Fruit fly (Drosophila melanogaster) whole organism, embryonic: Measurements from ENCODE around the gene Elp6.

ENCODE experiments used
- Ada2b ChIP-seq: fragments of 200-800 bp; sonication (Bioruptor generic); IDR thresholded peaks from 2 replicates; pipeline ENCODE4 v1.3.6; 2022; ENCODE audit warnings: missing biosample characterization, missing genetic modification characterization
- CG10543 ChIP-seq: fragments of 200-800 bp; sonication (Bioruptor generic); optimal IDR thresholded peaks from 3 replicates; lab custom pipeline; 2017; ENCODE audit warnings: missing biosample characterization, mild to moderate bottlenecking, missing genetic modification characterization, moderate library complexity
- CG2875 ChIP-seq: fragments of 200-800 bp; sonication (Bioruptor generic); optimal IDR thresholded peaks from 2 replicates; lab custom pipeline; 2017; ENCODE audit warnings: missing biosample characterization, mild to moderate bottlenecking, missing genetic modification characterization, missing genetic modification reagents
- cad ChIP-seq: fragments of >200 bp; optimal IDR thresholded peaks from 2 replicates; lab custom pipeline; 2017; ENCODE audit warnings: missing biosample characterization, missing genetic modification characterization
- ranshi ChIP-seq: fragments of 200-800 bp; sonication (Bioruptor generic); IDR thresholded peaks from 2 replicates; pipeline ENCODE4 v1.3.6; 2022; ENCODE audit warnings: missing biosample characterization, missing genetic modification characterization
- salm ChIP-seq: fragments of 200-800 bp; sonication (Bioruptor generic); optimal IDR thresholded peaks from 2 replicates; lab custom pipeline; 2018; ENCODE audit warnings: missing biosample characterization, mild to moderate bottlenecking, missing genetic modification characterization
- shn ChIP-seq: fragments of 200-800 bp; sonication (Bioruptor generic); optimal IDR thresholded peaks from 3 replicates; lab custom pipeline; 2016; ENCODE audit warnings: missing biosample characterization, missing genetic modification characterization
- unc-4 ChIP-seq: fragments of 200-800 bp; sonication (Bioruptor generic); IDR thresholded peaks from 2 replicates; pipeline ENCODE4 v1.3.6; 2022; ENCODE audit warnings: missing biosample characterization, missing genetic modification characterization; ENCODE audit not compliant: partially characterized antibody

DNA sequence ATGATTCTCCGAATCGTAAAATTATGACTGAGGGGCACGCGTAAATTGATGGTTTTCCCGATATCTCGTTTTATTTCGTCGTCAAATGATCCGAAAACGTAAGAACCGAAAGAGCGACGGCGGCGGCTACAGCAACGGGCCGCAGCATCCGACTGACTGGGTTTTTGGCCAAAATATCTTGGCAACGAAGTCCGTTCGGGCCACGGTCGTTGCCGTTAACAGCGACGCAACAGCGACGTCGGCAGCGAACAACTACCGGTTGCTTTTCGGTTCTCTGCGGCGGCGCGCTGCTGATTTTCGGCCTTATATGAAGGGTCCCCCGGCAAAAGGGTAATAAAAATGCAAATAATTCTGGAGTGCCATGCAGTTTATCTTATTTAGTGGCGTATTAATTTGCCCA is 32.7 kb downstream of the Elp6 start, which contains the start of gene PK2-R2:
- TF ChIP-seq Ada2b (GFP tag; lab: Robert Waterston, UW) (no peak), CG10543 (no peak), salm (no peak), cad (no peak), ranshi (GFP tag; lab: Robert Waterston, UW) (no peak), shn (GFP tag; lab: Kevin White, UChicago) (no peak), CG2875 (no peak), unc-4 (GFP tag; lab: Robert Waterston, UW) (no peak)
